Worm (Caenorhabditis elegans) whole organism, early embryonic: ENCODE results near the gene faah-2.

Experiments
- B0310.2 ChIP-seq: sonication (generic microtip); optimal IDR thresholded peaks from 2 replicates; lab custom pipeline; 2016; ENCODE audit warnings: mild to moderate bottlenecking, missing genetic modification characterization, missing compliant biosample characterization
- F13C5.2 ChIP-seq: sonication (generic microtip); optimal IDR thresholded peaks from 2 replicates; lab custom pipeline; 2017; ENCODE audit warnings: mild to moderate bottlenecking, missing genetic modification characterization, inconsistent platforms, missing compliant biosample characterization
- ama-1 ChIP-seq: fragments of 150-350 bp; optimal IDR thresholded peaks from 2 replicates; lab custom pipeline; 2014
- ceh-13 ChIP-seq: fragments of 200-800 bp; sonication (Bioruptor generic); optimal IDR thresholded peaks from 2 replicates; lab custom pipeline; 2018; ENCODE audit warnings: mild to moderate bottlenecking, missing genetic modification characterization, missing compliant biosample characterization
- ceh-36 ChIP-seq: sonication (generic microtip); optimal IDR thresholded peaks from 2 replicates; lab custom pipeline; 2016; ENCODE audit warnings: missing genetic modification characterization, inconsistent platforms, missing compliant biosample characterization
- ets-7 ChIP-seq: sonication (generic microtip); optimal IDR thresholded peaks from 2 replicates; lab custom pipeline; 2016; ENCODE audit warnings: missing genotype, missing genetic modification characterization, missing compliant biosample characterization
- flt-1 ChIP-seq: fragments of 200-800 bp; sonication (Bioruptor generic); IDR thresholded peaks from 2 replicates; pipeline ENCODE4 v1.3.6; 2022; ENCODE audit warnings: missing genetic modification characterization, missing compliant biosample characterization
- hmbx-1 ChIP-seq: sonication (generic microtip); optimal IDR thresholded peaks from 2 replicates; lab custom pipeline; 2016; ENCODE audit warnings: mild to moderate bottlenecking, missing genetic modification characterization, missing compliant biosample characterization
- hnd-1 ChIP-seq: sonication (generic microtip); optimal IDR thresholded peaks from 2 replicates; lab custom pipeline; 2016; ENCODE audit warnings: missing genetic modification characterization, missing compliant biosample characterization
- pes-1 ChIP-seq: fragments of 200-800 bp; sonication (Bioruptor generic); IDR thresholded peaks from 2 replicates; pipeline ENCODE4 v1.3.6; 2022; ENCODE audit warnings: missing genetic modification reagents, missing genetic modification characterization, missing compliant biosample characterization
- sea-1 ChIP-seq: fragments of 200-800 bp; sonication (Bioruptor generic); conservative IDR thresholded peaks from 2 replicates; pipeline ENCODE4 v1.3.6; 2022; ENCODE audit warnings: missing genetic modification characterization, missing compliant biosample characterization
- tra-4 ChIP-seq: sonication (generic microtip); optimal IDR thresholded peaks from 2 replicates; lab custom pipeline; 2017; ENCODE audit warnings: missing genetic modification characterization, missing compliant biosample characterization

DNA sequence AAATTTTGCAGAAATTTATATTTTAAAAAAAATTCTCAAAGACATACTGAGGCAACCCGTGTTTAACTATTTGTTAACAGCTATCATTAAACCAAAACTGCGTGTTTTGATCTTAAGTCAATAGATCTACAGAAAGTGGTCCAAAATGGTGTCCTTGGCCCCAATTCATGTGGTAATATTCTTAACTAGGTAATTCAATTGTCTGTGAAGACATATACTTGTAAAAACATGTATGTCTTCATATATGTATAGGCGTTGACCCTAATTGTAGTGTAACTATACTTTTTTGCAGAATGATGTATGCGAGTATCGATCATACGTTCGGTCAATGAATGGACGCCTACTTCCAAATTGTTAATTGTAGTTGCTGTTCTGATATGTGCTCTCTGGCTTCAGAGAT, 17.4 kb downstream of the faah-2 start, which contains the start of gene C07G1.15:
- TF ChIP-seq ama-1 (lab: Kevin White, UChicago), result no peak
- no peak for TF ChIP-seq ceh-36 (tag; lab: Kevin White, UChicago)
- TF ChIP-seq flt-1, result no peak
- TF ChIP-seq ets-7, result no peak
- TF ChIP-seq B0310.2 (tag; lab: Kevin White, UChicago), result no peak
- no peak for TF ChIP-seq sea-1 (GFP tag; lab: Robert Waterston, UW)
- TF ChIP-seq tra-4 (tag; lab: Kevin White, UChicago), result no peak
- TF ChIP-seq F13C5.2 (tag; lab: Kevin White, UChicago), result no peak
- no peak for TF ChIP-seq hnd-1 (tag; lab: Kevin White, UChicago)
- no peak for TF ChIP-seq hmbx-1 (tag; lab: Kevin White, UChicago)
- TF ChIP-seq ceh-13 (GFP tag; lab: Kevin White, UChicago), result no peak
- no peak for TF ChIP-seq pes-1 (GFP tag; lab: Robert Waterston, UW)
